Worm (Caenorhabditis elegans): ENCODE data around the gene F44D12.19.

ce11 chrIV:10003372-10003771 is 18.0 kb upstream of the F44D12.19 start, which contains the start of the genes C47E12.2 and sars-1:
- no peak for TF ChIP-seq snpc-4 (tag; optimal IDR thresholded peaks at IDR 0.05)
- no peak for TF ChIP-seq elt-3 (tag; optimal IDR thresholded peaks at IDR 0.05)
- no peak for TF ChIP-seq nhr-6 (tag; optimal IDR thresholded peaks at IDR 0.05)
- no peak for TF ChIP-seq mdl-1 (tag; optimal IDR thresholded peaks at IDR 0.05)
- TF ChIP-seq aly-2 (tag; optimal IDR thresholded peaks at IDR 0.05) = no peak

Data from whole organism, L2 larva.